Fruit fly (Drosophila melanogaster): ENCODE results near the gene bcn92.

bcn92 gene

dm6 chrX:2139610-2140009 lies 9.8 kb downstream of the bcn92 start:
- TF ChIP-seq ken (GFP tag; IDR thresholded peaks at IDR 0.05) = no peak
- TF ChIP-seq seq (GFP tag; IDR thresholded peaks at IDR 0.05) = 0 out of 2 replicates have a peak, but pooled peaks have one; percentile 36
- peak; percentile 55 for TF ChIP-seq Nf-YB (GFP tag; optimal IDR thresholded peaks at IDR 0.05)
- TF ChIP-seq oc (tag; optimal IDR thresholded peaks at IDR 0.05) = no peak
- TF ChIP-seq fu2 (GFP tag; optimal IDR thresholded peaks at IDR 0.05) = no peak
- peak; percentile 77 for TF ChIP-seq Nf-YC (tag; optimal IDR thresholded peaks at IDR 0.05)
- TF ChIP-seq CG34376 (GFP tag; optimal IDR thresholded peaks at IDR 0.05) = no peak
- TF ChIP-seq CG18011 (GFP tag; optimal IDR thresholded peaks at IDR 0.05) = no peak
- TF ChIP-seq Pdp1 (GFP tag; optimal IDR thresholded peaks at IDR 0.05) = no peak
- no peak for TF ChIP-seq cwo (GFP tag; optimal IDR thresholded peaks at IDR 0.05)
- no peak for TF ChIP-seq CG8089 (GFP tag; optimal IDR thresholded peaks at IDR 0.05)
- TF ChIP-seq Ada2b (GFP tag; IDR thresholded peaks at IDR 0.05) = no peak
- TF ChIP-seq CG13624 (GFP tag; optimal IDR thresholded peaks at IDR 0.05) = no peak
- no peak for TF ChIP-seq CG18619 (GFP tag; optimal IDR thresholded peaks at IDR 0.05)
- no peak for TF ChIP-seq Sox102F (GFP tag; optimal IDR thresholded peaks at IDR 0.05)
- TF ChIP-seq mirr (GFP tag; optimal IDR thresholded peaks at IDR 0.05) = no peak
- TF ChIP-seq CG16813 (GFP tag; IDR thresholded peaks at IDR 0.05; ENCODE audit: partially characterized antibody) = no peak
- TF ChIP-seq HHEX (GFP tag; optimal IDR thresholded peaks at IDR 0.05) = no peak
- TF ChIP-seq Atf6 (GFP tag; IDR thresholded peaks at IDR 0.05) = no peak
- TF ChIP-seq CG2889 (GFP tag; IDR thresholded peaks at IDR 0.05) = no peak
- peak; percentile 76 for TF ChIP-seq Kr (GFP tag; optimal IDR thresholded peaks at IDR 0.05)
- TF ChIP-seq CG7963 (GFP tag; IDR thresholded peaks at IDR 0.05; ENCODE audit: partially characterized antibody) = no peak
- TF ChIP-seq pros (GFP tag; optimal IDR thresholded peaks at IDR 0.05) = peak; percentile 45

dm6 chrX:2138417-2138816 lies 11.0 kb downstream of the bcn92 start:
- TF ChIP-seq Med (GFP tag) (peak; percentile 14), Mrtf (GFP tag; IDR thresholded peaks at IDR 0.05) (no peak), CG12769 (tag; optimal IDR thresholded peaks at IDR 0.05) (peak; percentile 8), exex (tag; optimal IDR thresholded peaks at IDR 0.05) (peak; percentile 18), CG7556 (GFP tag; optimal IDR thresholded peaks at IDR 0.05) (no peak), CG4360 (GFP tag; IDR thresholded peaks at IDR 0.05) (peak; percentile 94), CG32772 (GFP tag; IDR thresholded peaks at IDR 0.05) (no peak), CG18599 (GFP tag; optimal IDR thresholded peaks at IDR 0.05) (peak; percentile 13), CG8478 (optimal IDR thresholded peaks at IDR 0.05) (peak; percentile 27), CG1832 (GFP tag; optimal IDR thresholded peaks at IDR 0.05) (peak; percentile 78), Doc3 (GFP tag; IDR thresholded peaks at IDR 0.05; ENCODE audit: partially characterized antibody) (no peak), zen (tag; optimal IDR thresholded peaks at IDR 0.05) (peak; percentile 91), Awh (GFP tag; IDR thresholded peaks at IDR 0.05) (peak; percentile 64), fd3F (GFP tag; optimal IDR thresholded peaks at IDR 0.05) (no peak), CG10321 (GFP tag; IDR thresholded peaks at IDR 0.05) (peak; percentile 51), Opbp (GFP tag; IDR thresholded peaks at IDR 0.05; ENCODE audit: partially characterized antibody) (0 out of 3 replicates have a peak, but pooled peaks have one; percentile 27), CG13287 (GFP tag; IDR thresholded peaks at IDR 0.05; ENCODE audit: partially characterized antibody) (no peak), scrt (GFP tag; optimal IDR thresholded peaks at IDR 0.05) (peak; percentile 75), Aef1 (GFP tag; IDR thresholded peaks at IDR 0.05) (peak; percentile 64; the same call in 2 of the 3 replicates), Hr51 (GFP tag; optimal IDR thresholded peaks at IDR 0.05) (peak in 1 of 2 experiments; percentile 22), gfzf (GFP tag; optimal IDR thresholded peaks at IDR 0.05) (no peak), ewg (GFP tag; optimal IDR thresholded peaks at IDR 0.05) (peak; percentile 79), Pdp1 (GFP tag; optimal IDR thresholded peaks at IDR 0.05) (peak in 1 of 2 experiments; percentile 11), Abd-B (GFP tag; optimal IDR thresholded peaks at IDR 0.05) (peak; percentile 60), ftz-f1 (GFP tag; optimal IDR thresholded peaks at IDR 0.05) (peak; percentile 5), cad (GFP tag; optimal IDR thresholded peaks at IDR 0.05) (peak; percentile 88), seq (GFP tag; IDR thresholded peaks at IDR 0.05) (no peak), CG3407 (GFP tag; optimal IDR thresholded peaks at IDR 0.05) (no peak), abd-A (tag; optimal IDR thresholded peaks at IDR 0.05) (peak; percentile 95)

All from whole organism, embryonic.